Fruit fly (Drosophila melanogaster) whole organism, embryonic: ENCODE results near the gene CG11470.

Source experiments
- Antp ChIP-seq: fragments of 200-800 bp; sonication (Bioruptor generic); optimal IDR thresholded peaks from 3 replicates; lab custom pipeline; 2016; ENCODE audit warnings: missing biosample characterization, missing genetic modification characterization
- Atf6 ChIP-seq: fragments of 200-800 bp; sonication (Bioruptor generic); IDR thresholded peaks from 2 replicates; pipeline ENCODE4 v1.3.6; 2022; ENCODE audit warnings: missing biosample characterization, missing genetic modification characterization
- Bgb ChIP-seq: fragments of 200-800 bp; sonication (Bioruptor generic); IDR thresholded peaks from 2 replicates; pipeline ENCODE4 v1.3.6; 2022; ENCODE audit warnings: missing biosample characterization, missing genetic modification characterization; ENCODE audit not compliant: partially characterized antibody
- Blimp-1 ChIP-seq: fragments of 200-800 bp; sonication (Bioruptor generic); optimal IDR thresholded peaks from 3 replicates; lab custom pipeline; 2018; ENCODE audit warnings: missing biosample characterization, missing genetic modification characterization, mild to moderate bottlenecking, moderate library complexity, missing genetic modification reagents
- BtbVII ChIP-seq: fragments of 200-800 bp; sonication (Bioruptor generic); optimal IDR thresholded peaks from 3 replicates; lab custom pipeline; 2017; ENCODE audit warnings: missing biosample characterization, mild to moderate bottlenecking, missing genetic modification characterization
- CG1024 ChIP-seq: fragments of 200-800 bp; sonication (Bioruptor generic); IDR thresholded peaks from 2 replicates; pipeline ENCODE4 v1.3.6; 2022; ENCODE audit warnings: missing biosample characterization, missing genetic modification characterization
- CG10274 ChIP-seq: fragments of 200-800 bp; sonication (Bioruptor generic); optimal IDR thresholded peaks from 3 replicates; lab custom pipeline; 2017; ENCODE audit warnings: missing biosample characterization, mild to moderate bottlenecking, missing genetic modification characterization
- CG10462 ChIP-seq: fragments of 200-800 bp; sonication (Bioruptor generic); optimal IDR thresholded peaks from 2 replicates; lab custom pipeline; 2016; ENCODE audit warnings: missing biosample characterization, missing genetic modification characterization
- CG11398 ChIP-seq: fragments of 200-800 bp; sonication (Bioruptor generic); optimal IDR thresholded peaks from 2 replicates; lab custom pipeline; 2016; ENCODE audit warnings: missing biosample characterization, missing genetic modification characterization
- CG13287 ChIP-seq: fragments of 200-800 bp; sonication (Bioruptor generic); IDR thresholded peaks from 2 replicates; pipeline ENCODE4 v1.3.6; 2022; ENCODE audit warnings: missing biosample characterization, missing genetic modification characterization; ENCODE audit not compliant: partially characterized antibody
- CG17802 ChIP-seq: fragments of 200-800 bp; sonication (Bioruptor generic); optimal IDR thresholded peaks from 2 replicates; lab custom pipeline; 2018; ENCODE audit warnings: missing biosample characterization, mild to moderate bottlenecking, missing genetic modification characterization, moderate library complexity
- CG18764 ChIP-seq: fragments of 200-800 bp; sonication (Bioruptor generic); optimal IDR thresholded peaks from 3 replicates; lab custom pipeline; 2016; ENCODE audit warnings: missing biosample characterization, missing genetic modification characterization
- CG30403 ChIP-seq: fragments of 200-800 bp; sonication (Bioruptor generic); optimal IDR thresholded peaks from 3 replicates; lab custom pipeline; 2016; ENCODE audit warnings: missing biosample characterization, missing genetic modification characterization
- CG3163 ChIP-seq: fragments of 200-800 bp; sonication (Bioruptor generic); optimal IDR thresholded peaks from 3 replicates; lab custom pipeline; 2016; ENCODE audit warnings: missing biosample characterization, missing genetic modification characterization
- CG33557 ChIP-seq: fragments of 200-800 bp; sonication (Bioruptor generic); optimal IDR thresholded peaks from 2 replicates; lab custom pipeline; 2019; ENCODE audit warnings: missing biosample characterization, mild to moderate bottlenecking, missing genetic modification characterization, moderate library complexity
- CG4328 ChIP-seq: fragments of 200-800 bp; sonication (Bioruptor generic); optimal IDR thresholded peaks from 3 replicates; lab custom pipeline; 2017; ENCODE audit warnings: missing biosample characterization, missing genetic modification reagents, missing genetic modification characterization
- CG43689 ChIP-seq: fragments of 200-800 bp; sonication (Bioruptor generic); IDR thresholded peaks from 2 replicates; pipeline ENCODE4 v1.3.6; 2022; ENCODE audit warnings: missing biosample characterization, missing genetic modification characterization
- CG6689 ChIP-seq: fragments of 200-800 bp; sonication (Bioruptor generic); IDR thresholded peaks from 2 replicates; pipeline ENCODE4 v1.3.6; 2022; ENCODE audit warnings: missing biosample characterization, missing genetic modification characterization
- CG7271 ChIP-seq: fragments of 200-800 bp; sonication (Bioruptor generic); optimal IDR thresholded peaks from 2 replicates; lab custom pipeline; 2018; ENCODE audit warnings: missing biosample characterization, mild to moderate bottlenecking, missing genetic modification characterization, moderate library complexity
- CG7357 ChIP-seq: fragments of 200-800 bp; sonication (Bioruptor generic); IDR thresholded peaks from 3 replicates; pipeline ENCODE4 v1.3.6; 2022; ENCODE audit warnings: missing biosample characterization, missing genetic modification characterization
- CG9876 ChIP-seq: fragments of 200-800 bp; sonication (Bioruptor generic); optimal IDR thresholded peaks from 2 replicates; lab custom pipeline; 2016; ENCODE audit warnings: missing biosample characterization, missing genetic modification characterization
- Dip3 ChIP-seq: fragments of 200-800 bp; sonication (Bioruptor generic); optimal IDR thresholded peaks from 3 replicates; lab custom pipeline; 2016; ENCODE audit warnings: missing biosample characterization, missing genetic modification characterization
- GATAe ChIP-seq: fragments of 200-800 bp; sonication (Bioruptor generic); conservative IDR thresholded peaks from 2 replicates; pipeline ENCODE4 v1.3.6; 2022; ENCODE audit warnings: missing biosample characterization, missing genetic modification characterization
- HmgD ChIP-seq: fragments of 200-800 bp; sonication (Bioruptor generic); optimal IDR thresholded peaks from 3 replicates; lab custom pipeline; 2016; ENCODE audit warnings: missing biosample characterization, missing genetic modification characterization
- Meics ChIP-seq: fragments of 200-800 bp; sonication (Bioruptor generic); optimal IDR thresholded peaks from 2 replicates; lab custom pipeline; 2017; ENCODE audit warnings: missing biosample characterization, mild to moderate bottlenecking, missing genetic modification characterization
- NC2α ChIP-seq: fragments of 200-800 bp; sonication (Bioruptor generic); optimal IDR thresholded peaks from 2 replicates; lab custom pipeline; 2016; ENCODE audit warnings: missing biosample characterization, missing genetic modification characterization
- Nf-YC ChIP-seq: fragments of 200-800 bp; optimal IDR thresholded peaks from 3 replicates; lab custom pipeline; 2019; ENCODE audit warnings: missing biosample characterization, mild to moderate bottlenecking, missing genetic modification characterization, moderate library complexity
- Opbp ChIP-seq: fragments of 200-800 bp; sonication (Bioruptor generic); IDR thresholded peaks from 3 replicates; pipeline ENCODE4 v1.3.6; 2022; ENCODE audit warnings: missing biosample characterization, missing genetic modification characterization; ENCODE audit not compliant: partially characterized antibody
- Side ChIP-seq: fragments of 200-800 bp; sonication (Bioruptor generic); optimal IDR thresholded peaks from 2 replicates; lab custom pipeline; 2016; ENCODE audit warnings: missing biosample characterization, missing genetic modification characterization
- Sin3A ChIP-seq: fragments of >200 bp; optimal IDR thresholded peaks from 2 replicates; lab custom pipeline; 2018
- Sox100B ChIP-seq: fragments of 200-800 bp; sonication (Bioruptor generic); optimal IDR thresholded peaks from 3 replicates; lab custom pipeline; 2018; ENCODE audit warnings: missing biosample characterization, mild to moderate bottlenecking, missing genetic modification characterization
- TFAM ChIP-seq: fragments of 200-800 bp; sonication (Bioruptor generic); optimal IDR thresholded peaks from 2 replicates; lab custom pipeline; 2017; ENCODE audit warnings: missing biosample characterization, missing genetic modification characterization, inconsistent platforms
- Xbp1 ChIP-seq: fragments of 200-800 bp; sonication (Bioruptor generic); optimal IDR thresholded peaks from 3 replicates; lab custom pipeline; 2016; ENCODE audit warnings: missing biosample characterization, mild to moderate bottlenecking, missing genetic modification characterization
- aop ChIP-seq: fragments of 200-800 bp; sonication (Bioruptor generic); IDR thresholded peaks from 2 replicates; pipeline ENCODE4 v1.3.6; 2022; ENCODE audit warnings: missing biosample characterization, missing genetic modification characterization
- bigmax ChIP-seq: fragments of 200-800 bp; sonication (Bioruptor generic); optimal IDR thresholded peaks from 2 replicates; lab custom pipeline; 2018; ENCODE audit warnings: missing biosample characterization, mild to moderate bottlenecking, missing genetic modification characterization
- cato ChIP-seq: fragments of 200-800 bp; sonication (Bioruptor generic); optimal IDR thresholded peaks from 2 replicates; lab custom pipeline; 2016; ENCODE audit warnings: missing biosample characterization, missing genetic modification characterization, borderline replicate concordance
- emc ChIP-seq: fragments of 200-800 bp; sonication (Bioruptor generic); optimal IDR thresholded peaks from 2 replicates; lab custom pipeline; 2016; ENCODE audit warnings: missing biosample characterization, missing genetic modification characterization
- fd3F ChIP-seq: fragments of 200-800 bp; sonication (Bioruptor generic); optimal IDR thresholded peaks from 2 replicates; lab custom pipeline; 2018; ENCODE audit warnings: missing biosample characterization, mild to moderate bottlenecking, missing genetic modification characterization, moderate library complexity
- gsb ChIP-seq: fragments of 200-800 bp; sonication (Bioruptor generic); IDR thresholded peaks from 2 replicates; pipeline ENCODE4 v1.3.6; 2022; ENCODE audit warnings: missing biosample characterization, missing genetic modification characterization
- jigr1 ChIP-seq: fragments of 200-800 bp; sonication (Bioruptor generic); IDR thresholded peaks from 3 replicates; pipeline ENCODE4 v1.3.6; 2022; ENCODE audit warnings: missing biosample characterization, missing genetic modification characterization
- lab ChIP-seq: fragments of 200-800 bp; sonication (Bioruptor generic); optimal IDR thresholded peaks from 3 replicates; lab custom pipeline; 2017; ENCODE audit warnings: missing biosample characterization, missing genetic modification characterization, mild to moderate bottlenecking, moderate library complexity, missing genetic modification reagents
- phol ChIP-seq: fragments of 200-800 bp; sonication (Bioruptor generic); optimal IDR thresholded peaks from 3 replicates; lab custom pipeline; 2018; ENCODE audit warnings: missing biosample characterization, mild to moderate bottlenecking, missing genetic modification characterization, moderate library complexity
- row ChIP-seq: fragments of 200-800 bp; sonication (Bioruptor generic); IDR thresholded peaks from 3 replicates; pipeline ENCODE4 v1.3.6; 2022; ENCODE audit warnings: missing biosample characterization, missing genetic modification characterization
- sisA ChIP-seq: fragments of 200-800 bp; sonication (Bioruptor generic); IDR thresholded peaks from 2 replicates; pipeline ENCODE4 v1.3.6; 2022; ENCODE audit warnings: missing biosample characterization, missing genetic modification characterization
- slou ChIP-seq: fragments of 200-800 bp; sonication (Bioruptor generic); optimal IDR thresholded peaks from 3 replicates; lab custom pipeline; 2016; ENCODE audit warnings: missing biosample characterization, missing genetic modification characterization
- ssp ChIP-seq: fragments of 200-800 bp; sonication (Bioruptor generic); IDR thresholded peaks from 2 replicates; pipeline ENCODE4 v1.3.6; 2022; ENCODE audit warnings: missing biosample characterization, missing genetic modification characterization
- stc ChIP-seq: fragments of 200-800 bp; sonication (Bioruptor generic); IDR thresholded peaks from 2 replicates; pipeline ENCODE4 v1.3.6; 2022; ENCODE audit warnings: missing biosample characterization, missing genetic modification characterization
- usp ChIP-seq: fragments of >200 bp; optimal IDR thresholded peaks from 2 replicates; lab custom pipeline; 2017; ENCODE audit warnings: missing biosample characterization, missing genetic modification characterization
- vnd ChIP-seq: fragments of 200-800 bp; sonication (Bioruptor generic); IDR thresholded peaks from 3 replicates; pipeline ENCODE4 v1.3.6; 2022; ENCODE audit warnings: missing biosample characterization, missing genetic modification characterization; ENCODE audit not compliant: partially characterized antibody
- wor ChIP-seq: fragments of 200-800 bp; sonication (Bioruptor generic); IDR thresholded peaks from 2 replicates; pipeline ENCODE4 v1.3.6; 2022; ENCODE audit warnings: missing biosample characterization, missing genetic modification characterization
- zf30C ChIP-seq: fragments of 200-800 bp; sonication (Bioruptor generic); optimal IDR thresholded peaks from 3 replicates; lab custom pipeline; 2018; ENCODE audit warnings: missing biosample characterization, mild to moderate bottlenecking, missing genetic modification characterization
- zfh2 ChIP-seq: fragments of 200-800 bp; sonication (Bioruptor generic); optimal IDR thresholded peaks from 2 replicates; lab custom pipeline; 2016; ENCODE audit warnings: missing biosample characterization, missing genetic modification characterization

The CG11470 gene

DNA sequence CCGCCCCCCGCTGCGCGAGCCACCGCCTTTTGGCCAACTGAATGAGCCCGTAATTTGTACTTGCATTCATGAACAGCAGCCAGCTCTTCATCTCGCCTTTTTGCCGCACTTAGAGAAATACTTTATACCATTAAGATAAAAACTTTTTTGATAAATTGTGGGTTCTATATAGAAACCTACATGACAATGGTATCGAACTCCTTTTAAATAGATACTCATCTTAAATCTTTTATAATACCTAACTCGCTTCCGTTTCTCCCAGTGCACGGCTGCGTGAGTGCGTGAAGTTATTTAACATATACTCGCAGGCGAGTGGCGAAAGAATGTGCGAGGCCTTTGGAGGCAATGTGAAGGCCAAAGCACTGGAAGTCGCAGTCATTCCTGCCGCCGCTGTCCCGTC is 36.3 kb upstream of the CG11470 start (continued):
- TF ChIP-seq TFAM: no peak
- TF ChIP-seq fd3F (GFP tag; lab: Kevin White, UChicago): peak; percentile 10
- TF ChIP-seq Sox100B: no peak
- no peak for TF ChIP-seq Side
- TF ChIP-seq jigr1 (GFP tag; lab: Robert Waterston, UW): no peak
- no peak for TF ChIP-seq CG10462 (GFP tag; lab: Kevin White, UChicago)
- TF ChIP-seq CG33557 (GFP tag; lab: Kevin White, UChicago): no peak
- TF ChIP-seq zfh2 (GFP tag; lab: Kevin White, UChicago): no peak
- no peak for TF ChIP-seq bigmax (GFP tag; lab: Kevin White, UChicago)
- TF ChIP-seq gsb (GFP tag; lab: Robert Waterston, UW): no peak
- TF ChIP-seq Xbp1: peak; percentile 37
- no peak for TF ChIP-seq ssp (GFP tag; lab: Robert Waterston, UW)
- no peak for TF ChIP-seq HmgD
- TF ChIP-seq aop (GFP tag; lab: Robert Waterston, UW): no peak
- peak; percentile 34 for TF ChIP-seq phol (tag; lab: Kevin White, UChicago)
- TF ChIP-seq stc (GFP tag; lab: Robert Waterston, UW): 0 out of 2 replicates have a peak, but pooled peaks have one; percentile 23
- TF ChIP-seq CG30403: peak; percentile 47
- peak; percentile 33; the same call in 1 of the 2 replicates for TF ChIP-seq sisA
- no peak for TF ChIP-seq CG4328 (GFP tag; lab: Kevin White, UChicago)
- TF ChIP-seq usp (GFP tag; lab: Kevin White, UChicago): no peak
- TF ChIP-seq Bgb (GFP tag; lab: Robert Waterston, UW): no peak
- TF ChIP-seq Sin3A (lab: Kevin White, UChicago): no peak
- peak; percentile 26 for TF ChIP-seq BtbVII (GFP tag; lab: Kevin White, UChicago)
- no peak for TF ChIP-seq Opbp
- no peak for TF ChIP-seq NC2α (GFP tag; lab: Kevin White, UChicago)
- TF ChIP-seq cato (GFP tag; lab: Kevin White, UChicago): no peak
- TF ChIP-seq CG9876 (GFP tag; lab: Kevin White, UChicago): no peak
- TF ChIP-seq Nf-YC (tag; lab: Kevin White, UChicago): no peak
- no peak for TF ChIP-seq wor (GFP tag; lab: Robert Waterston, UW)
- no peak for TF ChIP-seq GATAe
- TF ChIP-seq CG43689 (GFP tag; lab: Robert Waterston, UW): no peak
- TF ChIP-seq vnd (GFP tag; lab: Robert Waterston, UW): no peak
- TF ChIP-seq zf30C: no peak
- TF ChIP-seq CG1024 (GFP tag; lab: Robert Waterston, UW): 0 out of 2 replicates have a peak, but pooled peaks have one; percentile 10
- TF ChIP-seq emc (GFP tag; lab: Kevin White, UChicago): no peak
- peak; percentile 59 for TF ChIP-seq row
- TF ChIP-seq CG6689 (GFP tag; lab: Robert Waterston, UW): peak; percentile 47; the same call in 1 of the 2 replicates
- no peak for TF ChIP-seq CG3163 (GFP tag; lab: Kevin White, UChicago)
- TF ChIP-seq Blimp-1: peak; percentile 30
- no peak for TF ChIP-seq CG10274 (GFP tag; lab: Kevin White, UChicago)
- no peak for TF ChIP-seq Dip3
- no peak for TF ChIP-seq Atf6 (GFP tag; lab: Robert Waterston, UW)
- no peak for TF ChIP-seq CG7357 (GFP tag; lab: Robert Waterston, UW)
- TF ChIP-seq CG7271: no peak
- no peak for TF ChIP-seq slou (GFP tag; lab: Kevin White, UChicago)
- peak; percentile 76 for TF ChIP-seq lab (GFP tag; lab: Kevin White, UChicago)
- no peak for TF ChIP-seq CG13287 (GFP tag; lab: Robert Waterston, UW)
- no peak for TF ChIP-seq Antp (GFP tag; lab: Kevin White, UChicago)
- TF ChIP-seq Meics (GFP tag; lab: Kevin White, UChicago): peak; percentile 53
- TF ChIP-seq CG18764: no peak
- no peak for TF ChIP-seq CG11398
- TF ChIP-seq CG17802: no peak
